Fruit fly (Drosophila melanogaster) whole organism, embryonic: Measurements from ENCODE around the gene Rpt6.

Experiments
- ATbp ChIP-seq: fragments of 200-800 bp; sonication (Bioruptor generic); optimal IDR thresholded peaks from 2 replicates; lab custom pipeline; 2017; ENCODE audit warnings: missing biosample characterization, mild to moderate bottlenecking, missing genetic modification characterization, missing genetic modification reagents
- Ada2b ChIP-seq: fragments of 200-800 bp; sonication (Bioruptor generic); IDR thresholded peaks from 2 replicates; pipeline ENCODE4 v1.3.6; 2022; ENCODE audit warnings: missing biosample characterization, missing genetic modification characterization
- B-H1 ChIP-seq: fragments of 200-800 bp; sonication (Bioruptor generic); IDR thresholded peaks from 3 replicates; pipeline ENCODE4 v1.3.6; 2022; ENCODE audit warnings: missing biosample characterization, missing genetic modification characterization
- CG10654 ChIP-seq: fragments of 200-800 bp; sonication (Bioruptor generic); optimal IDR thresholded peaks from 2 replicates; lab custom pipeline; 2016; ENCODE audit warnings: missing biosample characterization, missing genetic modification characterization
- CG11560 ChIP-seq: fragments of 200-800 bp; sonication (Bioruptor generic); IDR thresholded peaks from 3 replicates; pipeline ENCODE4 v1.3.6; 2022; ENCODE audit warnings: missing biosample characterization, missing genetic modification characterization
- CG12744 ChIP-seq: fragments of 200-800 bp; sonication (Bioruptor generic); optimal IDR thresholded peaks from 2 replicates; lab custom pipeline; 2016; ENCODE audit warnings: missing biosample characterization, missing genetic modification characterization
- CG15479 ChIP-seq: fragments of 200-800 bp; sonication (Bioruptor generic); optimal IDR thresholded peaks from 3 replicates; lab custom pipeline; 2019; ENCODE audit warnings: missing biosample characterization, mild to moderate bottlenecking, missing genetic modification characterization, moderate library complexity
- CG18764 ChIP-seq: fragments of 200-800 bp; sonication (Bioruptor generic); optimal IDR thresholded peaks from 3 replicates; lab custom pipeline; 2016; ENCODE audit warnings: missing biosample characterization, missing genetic modification characterization
- CG2116 ChIP-seq: fragments of 200-800 bp; sonication (Bioruptor generic); optimal IDR thresholded peaks from 3 replicates; lab custom pipeline; 2018; ENCODE audit warnings: missing biosample characterization, mild to moderate bottlenecking, missing genetic modification characterization
- CG31441 ChIP-seq: fragments of 200-800 bp; sonication (Bioruptor generic); IDR thresholded peaks from 2 replicates; pipeline ENCODE4 v1.3.6; 2022; ENCODE audit warnings: missing biosample characterization, missing genetic modification characterization
- CG3281 ChIP-seq: fragments of 200-800 bp; sonication (Bioruptor generic); optimal IDR thresholded peaks from 3 replicates; lab custom pipeline; 2017; ENCODE audit warnings: missing biosample characterization, mild to moderate bottlenecking, missing genetic modification characterization
- CG9437 ChIP-seq: fragments of 200-800 bp; sonication (Bioruptor generic); optimal IDR thresholded peaks from 2 replicates; lab custom pipeline; 2018; ENCODE audit warnings: missing biosample characterization, mild to moderate bottlenecking, missing genetic modification characterization
- CG9876 ChIP-seq: fragments of 200-800 bp; sonication (Bioruptor generic); optimal IDR thresholded peaks from 2 replicates; lab custom pipeline; 2016; ENCODE audit warnings: missing biosample characterization, missing genetic modification characterization
- Dfd ChIP-seq, 2 experiments: fragments of >200 bp; optimal IDR thresholded peaks; 2 replicates each; lab custom pipeline; 2017; ENCODE audit warnings: missing biosample characterization in 2 of 2, missing genetic modification characterization in 2 of 2
- Doc2 ChIP-seq: fragments of 200-800 bp; sonication (Bioruptor generic); IDR thresholded peaks from 2 replicates; pipeline ENCODE4 v1.3.6; 2022; ENCODE audit warnings: missing biosample characterization, missing genetic modification characterization
- Drgx ChIP-seq: fragments of 200-800 bp; sonication (Bioruptor generic); IDR thresholded peaks from 2 replicates; pipeline ENCODE4 v1.3.6; 2022; ENCODE audit warnings: missing biosample characterization, missing genetic modification characterization
- E2f1 ChIP-seq: fragments of 200-800 bp; sonication (Bioruptor generic); IDR thresholded peaks from 2 replicates; pipeline ENCODE4 v1.3.6; 2022; ENCODE audit warnings: missing biosample characterization, missing genetic modification characterization
- GATAe ChIP-seq: fragments of 200-800 bp; sonication (Bioruptor generic); conservative IDR thresholded peaks from 2 replicates; pipeline ENCODE4 v1.3.6; 2022; ENCODE audit warnings: missing biosample characterization, missing genetic modification characterization
- HLHmδ ChIP-seq: fragments of 200-800 bp; sonication (Bioruptor generic); optimal IDR thresholded peaks from 2 replicates; lab custom pipeline; 2018; ENCODE audit warnings: missing biosample characterization, mild to moderate bottlenecking, missing genetic modification characterization, moderate library complexity
- Hmr ChIP-seq: fragments of 200-800 bp; sonication (Bioruptor generic); optimal IDR thresholded peaks from 3 replicates; lab custom pipeline; 2017; ENCODE audit warnings: mild to moderate bottlenecking, missing biosample characterization, missing genetic modification reagents, missing genetic modification characterization
- Kr ChIP-seq: fragments of 200-800 bp; sonication (Bioruptor generic); optimal IDR thresholded peaks from 2 replicates; lab custom pipeline; 2017; ENCODE audit warnings: missing biosample characterization, mild to moderate bottlenecking, missing genetic modification characterization
- MTF-1 ChIP-seq: fragments of 200-800 bp; sonication (Bioruptor generic); optimal IDR thresholded peaks from 2 replicates; lab custom pipeline; 2018; ENCODE audit warnings: missing biosample characterization, mild to moderate bottlenecking, missing genetic modification characterization, borderline replicate concordance
- Rfx ChIP-seq: fragments of 200-800 bp; sonication (Bioruptor generic); IDR thresholded peaks from 2 replicates; pipeline ENCODE4 v1.3.6; 2022; ENCODE audit warnings: missing biosample characterization, missing genetic modification characterization
- Spps ChIP-seq: fragments of 200-800 bp; sonication (Bioruptor generic); optimal IDR thresholded peaks from 2 replicates; lab custom pipeline; 2018; ENCODE audit warnings: missing biosample characterization, mild to moderate bottlenecking, missing genetic modification characterization
- Sry-β ChIP-seq: fragments of 200-800 bp; sonication (Bioruptor generic); optimal IDR thresholded peaks from 2 replicates; lab custom pipeline; 2018; ENCODE audit warnings: missing biosample characterization, mild to moderate bottlenecking, missing genetic modification characterization, moderate library complexity
- Sry-δ ChIP-seq: fragments of 200-800 bp; sonication (Bioruptor generic); optimal IDR thresholded peaks from 2 replicates; lab custom pipeline; 2016; ENCODE audit warnings: missing biosample characterization, missing genetic modification characterization
- TFAM ChIP-seq: fragments of 200-800 bp; sonication (Bioruptor generic); optimal IDR thresholded peaks from 2 replicates; lab custom pipeline; 2017; ENCODE audit warnings: missing biosample characterization, missing genetic modification characterization, inconsistent platforms
- Xrp1 ChIP-seq: fragments of 200-800 bp; sonication (Bioruptor generic); IDR thresholded peaks from 2 replicates; pipeline ENCODE4 v1.3.6; 2022; ENCODE audit warnings: missing biosample characterization, missing genetic modification characterization
- ab ChIP-seq: fragments of 200-800 bp; sonication (Bioruptor generic); optimal IDR thresholded peaks from 2 replicates; lab custom pipeline; 2016; ENCODE audit warnings: missing biosample characterization, missing genetic modification characterization
- al ChIP-seq: fragments of 200-800 bp; sonication (Bioruptor generic); IDR thresholded peaks from 2 replicates; pipeline ENCODE4 v1.3.6; 2022; ENCODE audit warnings: missing biosample characterization, missing genetic modification characterization
- ap ChIP-seq: fragments of 200-800 bp; sonication (Bioruptor generic); IDR thresholded peaks from 2 replicates; pipeline ENCODE4 v1.3.6; 2022; ENCODE audit warnings: missing biosample characterization, missing genetic modification characterization
- bigmax ChIP-seq: fragments of 200-800 bp; sonication (Bioruptor generic); optimal IDR thresholded peaks from 2 replicates; lab custom pipeline; 2018; ENCODE audit warnings: missing biosample characterization, mild to moderate bottlenecking, missing genetic modification characterization
- bsh ChIP-seq, 2 experiments: fragments of 200-800 bp; sonication (Bioruptor generic); optimal IDR thresholded peaks; 2 replicates each; lab custom pipeline; 2017 to 2018; ENCODE audit warnings: mild to moderate bottlenecking in 2 of 2, missing biosample characterization in 2 of 2, missing genetic modification characterization in 2 of 2, moderate library complexity in 1 of 2
- cas ChIP-seq: fragments of 200-800 bp; sonication (Bioruptor generic); IDR thresholded peaks from 2 replicates; pipeline ENCODE4 v1.3.6; 2022; ENCODE audit warnings: missing biosample characterization, missing genetic modification characterization
- chinmo ChIP-seq: fragments of 200-800 bp; sonication (Bioruptor generic); IDR thresholded peaks from 4 replicates; pipeline ENCODE4 v1.3.6; 2022; ENCODE audit warnings: missing biosample characterization, missing genetic modification characterization; ENCODE audit not compliant: partially characterized antibody
- dati ChIP-seq: fragments of 200-800 bp; sonication (Bioruptor generic); IDR thresholded peaks from 2 replicates; pipeline ENCODE4 v1.3.6; 2022; ENCODE audit warnings: missing biosample characterization, missing genetic modification characterization
- fd102C ChIP-seq: fragments of 200-800 bp; sonication (Bioruptor generic); optimal IDR thresholded peaks from 2 replicates; lab custom pipeline; 2018; ENCODE audit warnings: missing biosample characterization, mild to moderate bottlenecking, missing genetic modification characterization, moderate library complexity
- fu2 ChIP-seq: fragments of 200-800 bp; sonication (Bioruptor generic); optimal IDR thresholded peaks from 2 replicates; lab custom pipeline; 2016; ENCODE audit warnings: missing biosample characterization, missing genetic modification characterization
- gt ChIP-seq: fragments of 200-800 bp; sonication (Bioruptor generic); IDR thresholded peaks from 2 replicates; pipeline ENCODE4 v1.3.6; 2022; ENCODE audit warnings: missing biosample characterization, missing genetic modification characterization
- ham ChIP-seq: fragments of 200-800 bp; sonication (Bioruptor generic); IDR thresholded peaks from 2 replicates; pipeline ENCODE4 v1.3.6; 2022; ENCODE audit warnings: missing biosample characterization, missing genetic modification characterization
- knrl ChIP-seq: fragments of 200-800 bp; sonication (Bioruptor generic); IDR thresholded peaks from 3 replicates; pipeline ENCODE4 v1.3.6; 2022; ENCODE audit warnings: missing biosample characterization, missing genetic modification characterization; ENCODE audit not compliant: partially characterized antibody
- lmd ChIP-seq: fragments of 200-800 bp; sonication (Bioruptor generic); IDR thresholded peaks from 2 replicates; pipeline ENCODE4 v1.3.6; 2022; ENCODE audit warnings: missing biosample characterization, missing genetic modification characterization
- lola ChIP-seq, 3 experiments: fragments of >200 bp in 2 of 3; fragments of 200-800 bp in 1 of 3; sonication (Bioruptor generic) in 1 of 3; optimal IDR thresholded peaks; 2 replicates each; lab custom pipeline; 2017 to 2019; ENCODE audit warnings: missing biosample characterization in 3 of 3, missing genetic modification characterization in 3 of 3, mild to moderate bottlenecking in 1 of 3, moderate library complexity in 1 of 3
- nau ChIP-seq: fragments of 200-800 bp; sonication (Bioruptor generic); optimal IDR thresholded peaks from 3 replicates; lab custom pipeline; 2017; ENCODE audit warnings: missing biosample characterization, mild to moderate bottlenecking, missing genetic modification characterization, missing genetic modification reagents
- nerfin-1 ChIP-seq: fragments of 200-800 bp; sonication (Bioruptor generic); optimal IDR thresholded peaks from 3 replicates; lab custom pipeline; 2019; ENCODE audit warnings: missing biosample characterization, mild to moderate bottlenecking, missing genetic modification characterization, moderate library complexity
- peb ChIP-seq: fragments of 200-800 bp; sonication (Bioruptor generic); IDR thresholded peaks from 2 replicates; pipeline ENCODE4 v1.3.6; 2022; ENCODE audit warnings: missing biosample characterization, missing genetic modification characterization
- psq ChIP-seq: fragments of 200-800 bp; sonication (Bioruptor generic); optimal IDR thresholded peaks from 2 replicates; lab custom pipeline; 2017; ENCODE audit warnings: missing biosample characterization, missing genetic modification characterization
- slp2 ChIP-seq: fragments of 200-800 bp; sonication (Bioruptor generic); optimal IDR thresholded peaks from 2 replicates; lab custom pipeline; 2016; ENCODE audit warnings: missing biosample characterization, missing genetic modification characterization
- ttk ChIP-seq: fragments of 200-800 bp; sonication (Bioruptor generic); IDR thresholded peaks from 2 replicates; pipeline ENCODE4 v2.1.2; 2022; ENCODE audit warnings: missing biosample characterization, missing genetic modification characterization
- unc-4 ChIP-seq: fragments of 200-800 bp; sonication (Bioruptor generic); IDR thresholded peaks from 2 replicates; pipeline ENCODE4 v1.3.6; 2022; ENCODE audit warnings: missing biosample characterization, missing genetic modification characterization; ENCODE audit not compliant: partially characterized antibody
- yki ChIP-seq: fragments of >200 bp; optimal IDR thresholded peaks from 3 replicates; lab custom pipeline; 2018

Gene Rpt6

dm6 chrX:21345036-21345500, 29.2 kb downstream of the Rpt6 start, which contains the start of gene dod (continued):
- TF ChIP-seq Rfx (GFP tag; lab: Robert Waterston, UW): peak; percentile 81
- TF ChIP-seq ttk (GFP tag; lab: Robert Waterston, UW): peak; percentile 17; the same call in 1 of the 2 replicates
- TF ChIP-seq slp2 (GFP tag; lab: Kevin White, UChicago): no peak
- TF ChIP-seq psq: no peak
- 0 out of 2 replicates have a peak, but pooled peaks have one; percentile 42 for TF ChIP-seq cas (GFP tag; lab: Robert Waterston, UW)
- TF ChIP-seq bigmax (GFP tag; lab: Kevin White, UChicago): peak; percentile 55
- peak; percentile 60 for TF ChIP-seq Drgx (GFP tag; lab: Robert Waterston, UW)
- no peak for TF ChIP-seq CG18764 (GFP tag; lab: Kevin White, UChicago)
- TF ChIP-seq MTF-1: peak; percentile 17
- peak; percentile 82 for TF ChIP-seq Sry-δ
- peak; percentile 47; the same call in 1 of the 2 replicates for TF ChIP-seq lmd (GFP tag; lab: Robert Waterston, UW)
- TF ChIP-seq dati (GFP tag; lab: Robert Waterston, UW): no peak
- TF ChIP-seq Xrp1 (GFP tag; lab: Robert Waterston, UW): peak; percentile 44
- TF ChIP-seq nerfin-1 (tag; lab: Kevin White, UChicago): peak; percentile 57
- peak; percentile 22 for TF ChIP-seq CG9876 (GFP tag; lab: Kevin White, UChicago)
- TF ChIP-seq peb (GFP tag; lab: Robert Waterston, UW): no peak
- TF ChIP-seq Ada2b (GFP tag; lab: Robert Waterston, UW): no peak; the same call in 1 of the 2 replicates
- no peak for TF ChIP-seq B-H1
- no peak for TF ChIP-seq ham (GFP tag; lab: Robert Waterston, UW)
- peak; percentile 45; the same call in 2 of the 3 replicates for TF ChIP-seq CG11560 (tag; lab: Robert Waterston, UW)
- TF ChIP-seq fu2 (GFP tag; lab: Kevin White, UChicago): peak; percentile 43
- TF ChIP-seq Doc2 (GFP tag; lab: Robert Waterston, UW): no peak
- TF ChIP-seq ap: no peak
- TF ChIP-seq chinmo (GFP tag; lab: Robert Waterston, UW): peak; percentile 73; the same call in 1 of the 4 replicates
- TF ChIP-seq unc-4 (GFP tag; lab: Robert Waterston, UW): peak; percentile 79
- TF ChIP-seq gt: no peak
- TF ChIP-seq ATbp: no peak
- TF ChIP-seq Dfd (GFP tag; optimal IDR thresholded peaks at IDR 0.05; lab: Kevin White, UChicago): no peak
- TF ChIP-seq ab (GFP tag; lab: Kevin White, UChicago): no peak
- TF ChIP-seq HLHmδ (GFP tag; lab: Kevin White, UChicago): peak; percentile 94
- peak; percentile 72 for TF ChIP-seq CG2116 (GFP tag; lab: Kevin White, UChicago)
- TF ChIP-seq CG3281 (GFP tag; lab: Kevin White, UChicago): peak; percentile 49
- TF ChIP-seq nau: no peak
- TF ChIP-seq CG12744 (GFP tag; lab: Kevin White, UChicago): peak; percentile 35
- no peak for TF ChIP-seq CG15479
- no peak for TF ChIP-seq CG10654
- TF ChIP-seq al (GFP tag; lab: Robert Waterston, UW): 0 out of 2 replicates have a peak, but pooled peaks have one; percentile 32
- TF ChIP-seq knrl (GFP tag; lab: Robert Waterston, UW): peak; percentile 77
- peak in 1 of 3 experiments; percentile 30 for TF ChIP-seq lola (GFP tag; optimal IDR thresholded peaks at IDR 0.05; lab: Kevin White, UChicago)
- no peak for TF ChIP-seq Spps (tag; lab: Kevin White, UChicago)
- TF ChIP-seq Hmr (GFP tag; lab: Kevin White, UChicago): no peak
- TF ChIP-seq Sry-β (GFP tag; lab: Kevin White, UChicago): no peak
- peak; percentile 20; the same call in 1 of the 2 replicates for TF ChIP-seq E2f1 (GFP tag; lab: Robert Waterston, UW)
- TF ChIP-seq CG31441: no peak; the same call in 1 of the 2 replicates
- no peak for TF ChIP-seq fd102C (GFP tag; lab: Kevin White, UChicago)
- TF ChIP-seq bsh (GFP tag; optimal IDR thresholded peaks at IDR 0.05; lab: Kevin White, UChicago): peak in 1 of 2 experiments; percentile 56
- no peak for TF ChIP-seq TFAM (GFP tag; lab: Kevin White, UChicago)
- no peak for TF ChIP-seq yki
- TF ChIP-seq GATAe: no peak
- TF ChIP-seq CG9437 (GFP tag; lab: Kevin White, UChicago): no peak
- TF ChIP-seq Kr (GFP tag; lab: Kevin White, UChicago): no peak
